Worm (Caenorhabditis elegans) whole organism, L4/young adult: ENCODE data around the gene col-132.

Experiments used
- dao-5 ChIP-seq: sonication (generic microtip); optimal IDR thresholded peaks from 2 replicates; lab custom pipeline; 2016; ENCODE audit warnings: missing genotype, missing genetic modification characterization, moderate library complexity, missing compliant biosample characterization
- him-1 ChIP-seq: sonication (generic microtip); optimal IDR thresholded peaks from 2 replicates; lab custom pipeline; 2016; ENCODE audit warnings: missing genotype, missing genetic modification reagents, missing genetic modification characterization, missing compliant biosample characterization

ce11 chrIV:13048157-13048556 lies 42.7 kb downstream of the col-132 start, which contains the start of gene scl-10:
- TF ChIP-seq dao-5 (tag; lab: Kevin White, UChicago) = no peak
- TF ChIP-seq him-1 (tag; lab: Kevin White, UChicago) = no peak
